Worm (Caenorhabditis elegans): ENCODE results near the gene Y37E11AL.3.

DNA sequence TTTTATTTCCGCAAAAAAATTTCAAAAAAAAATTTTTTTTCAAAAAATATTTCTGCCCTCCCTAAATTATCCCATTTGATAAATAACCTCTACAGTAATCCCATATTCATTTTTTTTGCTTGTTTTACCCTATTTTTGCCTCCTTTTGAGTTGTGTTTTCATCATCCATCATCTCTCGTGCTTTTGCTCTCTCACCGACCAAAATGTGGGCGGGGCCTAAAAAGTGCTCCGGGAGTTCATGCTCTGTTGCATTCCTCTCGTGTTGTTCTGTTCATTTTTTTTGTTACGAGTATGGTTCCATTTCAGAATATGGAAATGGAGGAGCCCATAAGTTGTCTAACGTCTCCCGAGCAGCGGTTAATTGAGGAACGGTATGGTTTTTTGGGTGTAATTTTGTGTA lies 14.5 kb downstream of the Y37E11AL.3 start, which contains the start of gene Y37E11AL.1:
- TF ChIP-seq ceh-6 (GFP tag; optimal IDR thresholded peaks at IDR 0.05) (no peak), npax-4 (tag; optimal IDR thresholded peaks at IDR 0.05) (no peak), hlh-30 (tag; optimal IDR thresholded peaks at IDR 0.05; ENCODE audit: insufficient read depth) (no peak), pqm-1 (tag; optimal IDR thresholded peaks at IDR 0.05) (no peak), dmd-4 (tag; optimal IDR thresholded peaks at IDR 0.05; ENCODE audit: borderline replicate concordance) (no peak), nhr-11 (tag; optimal IDR thresholded peaks at IDR 0.05) (no peak), C08G9.2 (tag; optimal IDR thresholded peaks at IDR 0.05) (no peak), ama-1 (optimal IDR thresholded peaks at IDR 0.05) (no peak)
